Fruit fly (Drosophila melanogaster) whole organism, embryonic: ENCODE data around the gene CG43915.

Source experiments
- Atf3 ChIP-seq: fragments of 200-800 bp; sonication (Bioruptor generic); optimal IDR thresholded peaks from 3 replicates; lab custom pipeline; 2016; ENCODE audit warnings: missing biosample characterization, missing genetic modification characterization
- CG10147 ChIP-seq: fragments of 200-800 bp; sonication (Bioruptor generic); optimal IDR thresholded peaks from 2 replicates; lab custom pipeline; 2019; ENCODE audit warnings: missing biosample characterization, mild to moderate bottlenecking, missing genetic modification characterization, moderate library complexity
- CG12391 ChIP-seq: fragments of 200-800 bp; sonication (Bioruptor generic); optimal IDR thresholded peaks from 3 replicates; lab custom pipeline; 2018; ENCODE audit warnings: missing biosample characterization, mild to moderate bottlenecking, missing genetic modification characterization, moderate library complexity
- CG15269 ChIP-seq: fragments of 200-800 bp; sonication (Bioruptor generic); optimal IDR thresholded peaks from 2 replicates; lab custom pipeline; 2018; ENCODE audit warnings: missing biosample characterization, mild to moderate bottlenecking, missing genetic modification characterization, moderate library complexity
- CG1529 ChIP-seq: fragments of 200-800 bp; sonication (Bioruptor generic); optimal IDR thresholded peaks from 3 replicates; lab custom pipeline; 2018; ENCODE audit warnings: missing biosample characterization, missing genetic modification characterization
- CG16813 ChIP-seq: fragments of 200-800 bp; sonication (Bioruptor generic); IDR thresholded peaks from 3 replicates; pipeline ENCODE4 v1.3.6; 2022; ENCODE audit warnings: missing biosample characterization, missing genetic modification characterization; ENCODE audit not compliant: partially characterized antibody
- CG17328 ChIP-seq: fragments of 200-800 bp; sonication (Bioruptor generic); IDR thresholded peaks from 2 replicates; pipeline ENCODE4 v1.3.6; 2022; ENCODE audit warnings: missing biosample characterization, missing genetic modification characterization
- CG17568 ChIP-seq: fragments of 200-800 bp; sonication (Bioruptor generic); optimal IDR thresholded peaks from 2 replicates; lab custom pipeline; 2018; ENCODE audit warnings: missing biosample characterization, mild to moderate bottlenecking, missing genetic modification characterization, moderate library complexity
- CG2712 ChIP-seq: fragments of 200-800 bp; optimal IDR thresholded peaks from 3 replicates; lab custom pipeline; 2019; ENCODE audit warnings: missing biosample characterization, mild to moderate bottlenecking, missing genetic modification characterization, moderate library complexity
- CG2875 ChIP-seq: fragments of 200-800 bp; sonication (Bioruptor generic); optimal IDR thresholded peaks from 2 replicates; lab custom pipeline; 2017; ENCODE audit warnings: missing biosample characterization, mild to moderate bottlenecking, missing genetic modification characterization, missing genetic modification reagents
- CG32772 ChIP-seq: fragments of 200-800 bp; sonication (Bioruptor generic); IDR thresholded peaks from 2 replicates; pipeline ENCODE4 v1.3.6; 2022; ENCODE audit warnings: missing biosample characterization, missing genetic modification characterization
- CG4360 ChIP-seq: fragments of 200-800 bp; sonication (Bioruptor generic); IDR thresholded peaks from 2 replicates; pipeline ENCODE4 v1.3.6; 2022; ENCODE audit warnings: missing biosample characterization, missing genetic modification characterization
- CG6272 ChIP-seq: fragments of 200-800 bp; sonication (Bioruptor generic); IDR thresholded peaks from 2 replicates; pipeline ENCODE4 v1.3.6; 2022; ENCODE audit warnings: missing biosample characterization, missing genetic modification characterization
- CG7839 ChIP-seq: fragments of 200-800 bp; sonication (Bioruptor generic); optimal IDR thresholded peaks from 3 replicates; lab custom pipeline; 2018; ENCODE audit warnings: missing biosample characterization, mild to moderate bottlenecking, missing genetic modification characterization, moderate library complexity
- CG9876 ChIP-seq: fragments of 200-800 bp; sonication (Bioruptor generic); optimal IDR thresholded peaks from 2 replicates; lab custom pipeline; 2016; ENCODE audit warnings: missing biosample characterization, missing genetic modification characterization
- Dek ChIP-seq: fragments of 200-800 bp; sonication (Bioruptor generic); optimal IDR thresholded peaks from 3 replicates; lab custom pipeline; 2019; ENCODE audit warnings: missing biosample characterization, mild to moderate bottlenecking, missing genetic modification characterization, moderate library complexity
- Dfd ChIP-seq, 2 experiments: fragments of >200 bp; optimal IDR thresholded peaks; 2 replicates each; lab custom pipeline; 2017; ENCODE audit warnings: missing biosample characterization in 2 of 2, missing genetic modification characterization in 2 of 2
- Dip3 ChIP-seq: fragments of 200-800 bp; sonication (Bioruptor generic); optimal IDR thresholded peaks from 3 replicates; lab custom pipeline; 2016; ENCODE audit warnings: missing biosample characterization, missing genetic modification characterization
- Elba2 ChIP-seq: fragments of 200-800 bp; sonication (Bioruptor generic); optimal IDR thresholded peaks from 3 replicates; lab custom pipeline; 2016; ENCODE audit warnings: missing biosample characterization, missing genetic modification characterization
- H15 ChIP-seq: fragments of 200-800 bp; sonication (Bioruptor generic); IDR thresholded peaks from 3 replicates; pipeline ENCODE4 v1.3.6; 2022; ENCODE audit warnings: missing biosample characterization, missing genetic modification characterization
- HLH54F ChIP-seq: fragments of 200-800 bp; sonication (Bioruptor generic); optimal IDR thresholded peaks from 3 replicates; lab custom pipeline; 2016; ENCODE audit warnings: missing biosample characterization, missing genetic modification characterization
- Hand ChIP-seq: fragments of 200-800 bp; sonication (Bioruptor generic); optimal IDR thresholded peaks from 2 replicates; lab custom pipeline; 2017; ENCODE audit warnings: mild to moderate bottlenecking, missing biosample characterization, missing genetic modification reagents, missing genetic modification characterization
- Hsf ChIP-seq: fragments of 200-800 bp; sonication (Bioruptor generic); optimal IDR thresholded peaks from 3 replicates; lab custom pipeline; 2016; ENCODE audit warnings: missing biosample characterization, missing genetic modification characterization
- Lhr ChIP-seq: fragments of 200-800 bp; sonication (Bioruptor generic); optimal IDR thresholded peaks from 3 replicates; lab custom pipeline; 2017; ENCODE audit warnings: mild to moderate bottlenecking, missing biosample characterization, missing genetic modification reagents, missing genetic modification characterization
- Myb ChIP-seq: fragments of 200-800 bp; sonication (Bioruptor generic); optimal IDR thresholded peaks from 2 replicates; lab custom pipeline; 2016; ENCODE audit warnings: missing biosample characterization, missing genetic modification characterization
- Nf-YA ChIP-seq: fragments of 200-800 bp; sonication (Bioruptor generic); IDR thresholded peaks from 2 replicates; pipeline ENCODE4 v1.3.6; 2022; ENCODE audit warnings: missing biosample characterization, missing genetic modification characterization
- PHDP ChIP-seq: fragments of 200-800 bp; sonication (Bioruptor generic); optimal IDR thresholded peaks from 3 replicates; lab custom pipeline; 2018; ENCODE audit warnings: missing biosample characterization, mild to moderate bottlenecking, missing genetic modification characterization, moderate library complexity
- Six4 ChIP-seq: fragments of 200-800 bp; sonication (Bioruptor generic); optimal IDR thresholded peaks from 2 replicates; lab custom pipeline; 2016; ENCODE audit warnings: missing biosample characterization, missing genetic modification characterization
- Xrp1 ChIP-seq: fragments of 200-800 bp; sonication (Bioruptor generic); IDR thresholded peaks from 2 replicates; pipeline ENCODE4 v1.3.6; 2022; ENCODE audit warnings: missing biosample characterization, missing genetic modification characterization
- ash1 ChIP-seq: fragments of 200-800 bp; sonication (Bioruptor generic); optimal IDR thresholded peaks from 2 replicates; lab custom pipeline; 2018; ENCODE audit warnings: missing biosample characterization, mild to moderate bottlenecking, missing genetic modification characterization
- ato ChIP-seq: fragments of 200-800 bp; sonication (Bioruptor generic); IDR thresholded peaks from 2 replicates; pipeline ENCODE4 v1.3.6; 2022; ENCODE audit warnings: missing biosample characterization, missing genetic modification characterization; ENCODE audit not compliant: partially characterized antibody
- bab2 ChIP-seq: fragments of 200-800 bp; sonication (Bioruptor generic); optimal IDR thresholded peaks from 2 replicates; lab custom pipeline; 2016; ENCODE audit warnings: missing biosample characterization, missing genetic modification characterization
- chinmo ChIP-seq: fragments of 200-800 bp; sonication (Bioruptor generic); IDR thresholded peaks from 4 replicates; pipeline ENCODE4 v1.3.6; 2022; ENCODE audit warnings: missing biosample characterization, missing genetic modification characterization; ENCODE audit not compliant: partially characterized antibody
- chm ChIP-seq: fragments of 200-800 bp; sonication (Bioruptor generic); IDR thresholded peaks from 2 replicates; pipeline ENCODE4 v1.3.6; 2022; ENCODE audit warnings: missing biosample characterization, missing genetic modification characterization
- ci ChIP-seq: fragments of 200-800 bp; sonication (Bioruptor generic); IDR thresholded peaks from 3 replicates; pipeline ENCODE4 v1.3.6; 2022; ENCODE audit warnings: missing biosample characterization, missing genetic modification characterization
- croc ChIP-seq: fragments of 200-800 bp; sonication (Bioruptor generic); conservative IDR thresholded peaks from 3 replicates; pipeline ENCODE4 v1.3.6; 2022; ENCODE audit warnings: missing biosample characterization, missing genetic modification characterization
- ftz-f1 ChIP-seq: fragments of 200-800 bp; sonication (Bioruptor generic); optimal IDR thresholded peaks from 2 replicates; lab custom pipeline; 2016; ENCODE audit warnings: missing biosample characterization, missing genetic modification characterization
- grn ChIP-seq: fragments of 200-800 bp; sonication (Bioruptor generic); optimal IDR thresholded peaks from 3 replicates; lab custom pipeline; 2017; ENCODE audit warnings: missing biosample characterization, missing genetic modification characterization
- gro ChIP-seq: fragments of 200-800 bp; sonication (Bioruptor generic); optimal IDR thresholded peaks from 2 replicates; lab custom pipeline; 2016; ENCODE audit warnings: missing biosample characterization, missing genetic modification characterization
- nerfin-1 ChIP-seq: fragments of 200-800 bp; sonication (Bioruptor generic); optimal IDR thresholded peaks from 3 replicates; lab custom pipeline; 2019; ENCODE audit warnings: missing biosample characterization, mild to moderate bottlenecking, missing genetic modification characterization, moderate library complexity
- nerfin-2 ChIP-seq: fragments of 200-800 bp; sonication (Bioruptor generic); IDR thresholded peaks from 2 replicates; pipeline ENCODE4 v1.3.6; 2022; ENCODE audit warnings: missing biosample characterization, missing genetic modification characterization; ENCODE audit not compliant: partially characterized antibody
- otp ChIP-seq: fragments of 200-800 bp; sonication (Bioruptor generic); IDR thresholded peaks from 3 replicates; pipeline ENCODE4, ENCODE4 v1.3.6; 2022; ENCODE audit warnings: missing biosample characterization, missing genetic modification characterization
- peb ChIP-seq: fragments of 200-800 bp; sonication (Bioruptor generic); IDR thresholded peaks from 2 replicates; pipeline ENCODE4 v1.3.6; 2022; ENCODE audit warnings: missing biosample characterization, missing genetic modification characterization
- pros ChIP-seq: fragments of 200-800 bp; sonication (Bioruptor generic); optimal IDR thresholded peaks from 3 replicates; lab custom pipeline; 2019; ENCODE audit warnings: missing biosample characterization, mild to moderate bottlenecking, missing genetic modification characterization, moderate library complexity
- sd ChIP-seq: fragments of 200-800 bp; sonication (Bioruptor generic); optimal IDR thresholded peaks from 3 replicates; lab custom pipeline; 2018; ENCODE audit warnings: missing biosample characterization, mild to moderate bottlenecking, missing genetic modification characterization, moderate library complexity
- stc ChIP-seq: fragments of 200-800 bp; sonication (Bioruptor generic); IDR thresholded peaks from 2 replicates; pipeline ENCODE4 v1.3.6; 2022; ENCODE audit warnings: missing biosample characterization, missing genetic modification characterization
- tgo ChIP-seq: fragments of 200-800 bp; sonication (Bioruptor generic); IDR thresholded peaks from 3 replicates; pipeline ENCODE4 v1.3.6; 2022; ENCODE audit warnings: missing biosample characterization, missing genetic modification characterization
- tin ChIP-seq: fragments of 200-800 bp; sonication (Bioruptor generic); optimal IDR thresholded peaks from 3 replicates; lab custom pipeline; 2016; ENCODE audit warnings: missing biosample characterization, missing genetic modification characterization
- vfl ChIP-seq: fragments of 200-800 bp; sonication (Bioruptor generic); optimal IDR thresholded peaks from 2 replicates; lab custom pipeline; 2016; ENCODE audit warnings: missing biosample characterization, missing genetic modification characterization

Gene CG43915

DNA sequence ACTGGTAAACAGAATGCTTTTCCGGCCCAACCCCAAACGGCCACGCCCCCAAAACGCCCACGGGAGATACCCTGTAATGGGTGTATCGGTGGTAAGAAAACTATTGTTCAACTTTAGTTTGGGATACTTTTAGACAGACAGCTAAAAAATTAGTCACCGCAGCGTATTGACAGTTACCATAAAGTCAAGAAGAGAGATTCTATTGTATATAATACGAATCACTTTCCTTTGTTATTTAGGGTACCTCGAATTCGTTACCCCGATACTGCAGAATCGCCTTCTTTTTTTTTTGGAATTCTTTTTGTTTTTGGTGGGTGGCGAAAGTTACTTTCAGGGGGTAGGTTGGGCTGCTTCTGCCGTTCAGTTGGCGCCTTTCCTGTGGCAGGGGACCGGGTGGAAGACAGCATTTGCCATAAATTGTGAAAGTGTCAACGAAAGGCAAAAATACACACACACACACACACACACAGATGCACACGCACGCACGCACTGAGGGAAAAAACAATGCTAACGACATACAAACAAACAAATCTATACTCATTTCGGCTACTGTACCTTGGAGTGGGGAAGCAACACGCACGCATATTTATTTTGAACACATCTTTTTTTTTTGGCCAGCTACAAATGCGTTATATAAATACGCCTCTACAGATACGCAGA lies 2.2 kb upstream of the CG43915 start (continued):
- no peak for TF ChIP-seq CG2875 (GFP tag; lab: Kevin White, UChicago)
- TF ChIP-seq Myb (GFP tag; lab: Kevin White, UChicago), result no peak
- no peak for TF ChIP-seq Nf-YA (GFP tag; lab: Robert Waterston, UW)
- peak; percentile 73; the same call in 2 of the 3 replicates for TF ChIP-seq ci
- TF ChIP-seq gro (GFP tag; lab: Kevin White, UChicago), result peak; percentile 6
- TF ChIP-seq stc, result peak; percentile 46; the same call in 1 of the 2 replicates
- no peak for TF ChIP-seq nerfin-2
- TF ChIP-seq Lhr (GFP tag; lab: Kevin White, UChicago), result no peak
- peak; percentile 24 for TF ChIP-seq Hsf
- 0 out of 3 replicates have a peak, but pooled peaks have one; percentile 40 for TF ChIP-seq otp (GFP tag; lab: Robert Waterston, UW)
- TF ChIP-seq vfl (GFP tag; lab: Kevin White, UChicago), result no peak
- TF ChIP-seq Elba2 (GFP tag; lab: Kevin White, UChicago), result no peak
- peak; percentile 18 for TF ChIP-seq PHDP
- TF ChIP-seq CG1529 (GFP tag; lab: Kevin White, UChicago), result peak; percentile 20
- no peak for TF ChIP-seq ftz-f1 (GFP tag; lab: Kevin White, UChicago)
- TF ChIP-seq HLH54F (GFP tag; lab: Kevin White, UChicago), result peak; percentile 40
- TF ChIP-seq sd (tag; lab: Kevin White, UChicago), result peak; percentile 10
- no peak for TF ChIP-seq ash1 (GFP tag; lab: Kevin White, UChicago)
- peak; percentile 55 for TF ChIP-seq CG15269 (tag; lab: Kevin White, UChicago)
- peak; percentile 21 for TF ChIP-seq CG2712
- peak; percentile 14 for TF ChIP-seq Dek (tag; lab: Kevin White, UChicago)
- TF ChIP-seq CG16813, result no peak
- no peak for TF ChIP-seq CG9876
- no peak for TF ChIP-seq croc (GFP tag; lab: Robert Waterston, UW)
- no peak for TF ChIP-seq CG10147 (GFP tag; lab: Kevin White, UChicago)
- no peak for TF ChIP-seq bab2
- no peak; the same call in 1 of the 2 replicates for TF ChIP-seq chm
- no peak for TF ChIP-seq CG17568 (GFP tag; lab: Kevin White, UChicago)
- 0 out of 2 replicates have a peak, but pooled peaks have one; percentile 8 for TF ChIP-seq CG32772 (GFP tag; lab: Robert Waterston, UW)
- peak; percentile 39 for TF ChIP-seq CG12391 (tag; lab: Kevin White, UChicago)
- TF ChIP-seq Six4 (GFP tag; lab: Kevin White, UChicago), result no peak
- peak; percentile 26; the same call in 2 of the 3 replicates for TF ChIP-seq tgo (GFP tag; lab: Robert Waterston, UW)
- TF ChIP-seq Atf3 (GFP tag; lab: Kevin White, UChicago), result no peak
- no peak for TF ChIP-seq ato (GFP tag; lab: Robert Waterston, UW)
- TF ChIP-seq CG17328 (GFP tag; lab: Robert Waterston, UW), result 0 out of 2 replicates have a peak, but pooled peaks have one; percentile 41
- TF ChIP-seq Hand (GFP tag; lab: Kevin White, UChicago), result peak; percentile 42
- TF ChIP-seq CG7839 (tag; lab: Kevin White, UChicago), result peak; percentile 71
- TF ChIP-seq Dip3 (GFP tag; lab: Kevin White, UChicago), result peak; percentile 32
- TF ChIP-seq pros (GFP tag; lab: Kevin White, UChicago), result peak; percentile 56
- TF ChIP-seq H15 (GFP tag; lab: Robert Waterston, UW), result 0 out of 3 replicates have a peak, but pooled peaks have one; percentile 37
- no peak for TF ChIP-seq grn (GFP tag; lab: Kevin White, UChicago)
- peak; percentile 52; the same call in 1 of the 2 replicates for TF ChIP-seq Xrp1 (GFP tag; lab: Robert Waterston, UW)
- peak in 1 of 2 experiments; percentile 57 for TF ChIP-seq Dfd (GFP tag; optimal IDR thresholded peaks at IDR 0.05; lab: Kevin White, UChicago)
- TF ChIP-seq peb (GFP tag; lab: Robert Waterston, UW), result peak; percentile 24; the same call in 1 of the 2 replicates
- no peak for TF ChIP-seq chinmo (GFP tag; lab: Robert Waterston, UW)
- TF ChIP-seq CG6272 (GFP tag; lab: Robert Waterston, UW), result no peak
- TF ChIP-seq nerfin-1 (tag; lab: Kevin White, UChicago), result no peak
- TF ChIP-seq CG4360 (GFP tag; lab: Robert Waterston, UW), result no peak
- TF ChIP-seq tin, result peak; percentile 26
